Worm (Caenorhabditis elegans): ENCODE results near the gene mig-22.

mig-22 gene

ce11 chrIII:8794793-8795192 lies 27.7 kb upstream of the mig-22 start:
- TF ChIP-seq W03F9.2 (tag; optimal IDR thresholded peaks at IDR 0.05) (no peak), him-1 (tag; optimal IDR thresholded peaks at IDR 0.05) (no peak), dao-5 (tag; optimal IDR thresholded peaks at IDR 0.05) (no peak)

DNA sequence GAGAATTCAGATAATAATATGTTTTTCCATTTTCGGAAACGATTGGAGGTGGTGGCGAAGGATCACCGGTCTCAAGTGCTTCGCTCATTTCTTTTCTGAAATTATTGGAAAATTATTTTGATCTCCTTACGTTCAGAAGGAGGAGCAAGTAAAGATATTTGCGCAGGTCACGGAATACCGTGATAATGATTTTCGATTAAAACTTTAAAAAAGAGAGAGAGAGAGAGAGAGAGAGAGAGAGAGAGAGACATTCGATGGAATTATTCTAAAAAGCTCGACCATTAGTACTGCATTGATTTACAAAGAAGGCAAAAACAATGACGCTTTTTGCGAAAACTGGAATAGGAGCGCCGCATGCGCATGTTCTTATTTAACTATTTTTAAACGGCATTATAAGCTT lies 25.1 kb upstream of the mig-22 start, which contains the start of gene ztf-1:
Gene ztf-1 (minus strand): TSS at position 101 of the 400 bp plus-strand sequence.
- TF ChIP-seq dao-5 (tag; optimal IDR thresholded peaks at IDR 0.05) (no peak), him-1 (tag; optimal IDR thresholded peaks at IDR 0.05) (no peak), W03F9.2 (tag; optimal IDR thresholded peaks at IDR 0.05) (no peak)

DNA sequence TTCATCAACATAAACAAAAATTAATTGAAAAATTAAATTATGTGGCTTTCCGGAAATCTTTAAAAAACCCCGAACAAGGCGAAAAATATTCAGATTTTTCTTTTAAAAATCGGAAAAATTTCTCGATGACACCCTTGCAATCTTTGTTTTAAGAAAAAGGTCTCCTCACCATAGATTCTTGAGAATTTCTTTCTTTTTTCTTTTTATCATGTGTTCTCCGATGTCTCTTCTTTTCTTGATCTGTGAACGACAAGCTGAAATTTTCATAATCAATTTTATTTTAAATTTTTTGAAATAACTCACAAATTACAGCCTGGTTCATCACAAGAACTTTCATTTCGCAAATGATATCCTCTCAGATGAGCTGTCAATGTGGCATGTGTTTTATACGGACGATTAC lies 24.1 kb upstream of the mig-22 start, which contains the start of the genes zfp-1 and F54F2.14:
Gene zfp-1 (plus strand): TSS at position 301 of the 400 bp plus-strand sequence.
Gene F54F2.14 (plus strand): TSS at position 312 of the 400 bp plus-strand sequence.
- TF ChIP-seq dao-5 (tag; optimal IDR thresholded peaks at IDR 0.05) (no peak), W03F9.2 (tag; optimal IDR thresholded peaks at IDR 0.05) (no peak), him-1 (tag; optimal IDR thresholded peaks at IDR 0.05) (no peak)

ce11 chrIII:8788690-8789089 lies 21.5 kb upstream of the mig-22 start:
- TF ChIP-seq him-1 (tag; optimal IDR thresholded peaks at IDR 0.05) (peak; percentile 10), dao-5 (tag; optimal IDR thresholded peaks at IDR 0.05) (no peak)

DNA sequence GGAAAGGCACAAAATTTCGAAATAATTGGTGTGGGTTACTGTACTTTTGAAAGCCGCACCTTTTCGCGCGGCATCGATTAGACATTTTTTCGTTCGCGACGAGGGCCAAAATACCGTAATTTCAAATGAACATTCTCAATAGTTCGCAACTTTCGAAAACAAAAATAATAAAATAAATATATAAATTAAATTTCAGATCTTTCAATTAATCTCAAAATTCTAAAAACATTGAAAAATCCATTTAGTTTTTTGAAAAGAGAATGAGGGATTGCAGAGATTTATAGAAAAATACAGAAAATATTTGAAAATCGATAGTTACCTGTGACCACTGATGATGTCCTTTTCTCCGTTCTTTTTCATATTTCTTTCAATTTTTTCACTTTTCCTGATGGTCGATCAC lies 18.9 kb upstream of the mig-22 start, which contains the start of gene K02D10.8:
Gene K02D10.8 (plus strand): TSS at position 301 of the 400 bp plus-strand sequence.
- TF ChIP-seq dao-5 (tag; optimal IDR thresholded peaks at IDR 0.05), result no peak
- TF ChIP-seq W03F9.2 (tag; optimal IDR thresholded peaks at IDR 0.05), result no peak
- no peak for TF ChIP-seq him-1 (tag; optimal IDR thresholded peaks at IDR 0.05)

ce11 chrIII:8785426-8785825 lies 18.3 kb upstream of the mig-22 start:
- no peak for TF ChIP-seq dao-5 (tag; optimal IDR thresholded peaks at IDR 0.05)
- TF ChIP-seq him-1 (tag; optimal IDR thresholded peaks at IDR 0.05), result peak; percentile 21

ce11 chrIII:8784500-8784899 lies 17.4 kb upstream of the mig-22 start:
- no peak for TF ChIP-seq W03F9.2 (tag; optimal IDR thresholded peaks at IDR 0.05)
- TF ChIP-seq dao-5 (tag; optimal IDR thresholded peaks at IDR 0.05), result no peak
- TF ChIP-seq him-1 (tag; optimal IDR thresholded peaks at IDR 0.05), result no peak

ce11 chrIII:8782744-8783143 lies 15.6 kb upstream of the mig-22 start:
- TF ChIP-seq dao-5 (tag; optimal IDR thresholded peaks at IDR 0.05) (no peak), him-1 (tag; optimal IDR thresholded peaks at IDR 0.05) (no peak), W03F9.2 (tag; optimal IDR thresholded peaks at IDR 0.05) (no peak)

- TF ChIP-seq him-1 (tag; optimal IDR thresholded peaks at IDR 0.05), result no peak
- TF ChIP-seq W03F9.2 (tag; optimal IDR thresholded peaks at IDR 0.05), result no peak
- no peak for TF ChIP-seq dao-5 (tag; optimal IDR thresholded peaks at IDR 0.05)
Measured at ce11 chrIII:8782080-8782479, 14.9 kb upstream of the mig-22 start.

- TF ChIP-seq W03F9.2 (tag; optimal IDR thresholded peaks at IDR 0.05) (no peak), dao-5 (tag; optimal IDR thresholded peaks at IDR 0.05) (no peak), him-1 (tag; optimal IDR thresholded peaks at IDR 0.05) (no peak)
Measured at ce11 chrIII:8780473-8780872, 13.3 kb upstream of the mig-22 start.

DNA sequence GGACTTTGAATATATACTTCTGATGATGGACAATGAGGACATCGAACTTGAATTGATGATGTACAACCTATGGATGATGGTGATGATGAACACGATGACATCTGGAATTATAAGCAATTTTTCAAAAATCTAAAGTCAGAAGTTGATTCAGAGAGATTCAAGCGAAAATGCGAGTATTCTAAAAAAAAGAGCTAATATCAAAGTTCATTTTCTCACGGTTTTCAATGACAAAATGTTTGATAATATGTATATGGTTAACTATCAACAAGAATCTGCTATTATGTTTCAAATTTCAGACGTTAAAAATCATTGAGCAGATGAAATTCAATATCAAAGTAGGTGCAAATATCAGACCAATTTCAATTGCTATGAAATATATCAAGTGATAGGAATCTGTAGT lies 12.8 kb upstream of the mig-22 start, which contains the start of gene K02D10.4:
Gene K02D10.4 (minus strand): TSS at position 101 of the 400 bp plus-strand sequence.
- TF ChIP-seq dao-5 (tag; optimal IDR thresholded peaks at IDR 0.05), result no peak
- no peak for TF ChIP-seq him-1 (tag; optimal IDR thresholded peaks at IDR 0.05)
- no peak for TF ChIP-seq W03F9.2 (tag; optimal IDR thresholded peaks at IDR 0.05)

DNA sequence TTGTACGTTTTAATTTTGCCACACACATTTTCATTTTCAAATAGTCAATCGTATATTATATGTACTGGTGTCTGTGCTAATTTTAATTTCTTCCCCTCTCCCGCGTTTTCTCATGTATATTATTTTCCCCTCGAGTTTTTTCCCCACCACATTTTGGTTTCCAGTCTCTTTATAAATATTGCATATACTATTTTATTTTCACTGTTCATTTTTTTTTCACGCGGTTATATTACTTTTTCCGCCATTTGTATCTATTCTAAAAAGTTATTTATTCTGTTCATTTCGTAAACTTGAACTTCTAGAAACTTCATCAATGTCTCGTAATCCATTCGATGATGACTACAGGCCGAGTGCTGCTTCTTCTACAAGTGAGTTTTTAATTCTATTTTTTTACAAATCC lies 8.8 kb upstream of the mig-22 start, which contains the start of gene snap-29:
Gene snap-29 (plus strand): TSS at position 301 of the 400 bp plus-strand sequence.
- TF ChIP-seq W03F9.2 (tag; optimal IDR thresholded peaks at IDR 0.05), result no peak
- no peak for TF ChIP-seq dao-5 (tag; optimal IDR thresholded peaks at IDR 0.05)
- no peak for TF ChIP-seq him-1 (tag; optimal IDR thresholded peaks at IDR 0.05)

ce11 chrIII:8773375-8773774 lies 6.2 kb upstream of the mig-22 start:
- TF ChIP-seq him-1 (tag; optimal IDR thresholded peaks at IDR 0.05) (no peak), dao-5 (tag; optimal IDR thresholded peaks at IDR 0.05) (no peak), W03F9.2 (tag; optimal IDR thresholded peaks at IDR 0.05) (no peak)

- TF ChIP-seq dao-5 (tag; optimal IDR thresholded peaks at IDR 0.05) (no peak), him-1 (tag; optimal IDR thresholded peaks at IDR 0.05) (no peak), W03F9.2 (tag; optimal IDR thresholded peaks at IDR 0.05) (no peak)
Measured at ce11 chrIII:8772428-8773027, 5.4 kb upstream of the mig-22 start.

DNA sequence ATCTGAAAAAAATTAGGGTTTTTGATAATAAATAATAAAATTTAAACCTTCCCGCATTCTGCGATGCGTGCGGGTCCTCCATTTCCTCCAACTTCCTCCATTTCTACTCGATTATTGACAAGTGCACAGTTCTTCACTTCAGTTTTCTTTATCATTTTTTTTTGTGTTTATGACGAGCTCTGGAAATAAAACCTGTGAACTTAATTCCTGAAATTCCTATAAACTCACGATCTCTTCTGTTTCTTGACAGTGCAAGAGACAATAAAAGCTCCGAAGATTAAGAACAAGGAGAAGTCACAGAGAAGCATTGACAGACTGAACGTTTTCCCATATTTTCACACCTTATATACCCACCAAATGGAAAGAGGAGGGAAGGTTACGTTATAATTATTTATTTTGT lies 4.7 kb upstream of the mig-22 start, which contains the start of gene K02D10.3:
Gene K02D10.3 (minus strand): TSS at position 101 of the 400 bp plus-strand sequence.
- no peak for TF ChIP-seq W03F9.2 (tag; optimal IDR thresholded peaks at IDR 0.05)
- no peak for TF ChIP-seq him-1 (tag; optimal IDR thresholded peaks at IDR 0.05)
- TF ChIP-seq dao-5 (tag; optimal IDR thresholded peaks at IDR 0.05), result no peak
